Fruit fly (Drosophila melanogaster) whole organism, embryonic: ENCODE data around the gene CG42390.

Experiments
- Abd-B ChIP-seq: fragments of 200-800 bp; sonication (Bioruptor generic); optimal IDR thresholded peaks from 2 replicates; lab custom pipeline; 2018; ENCODE audit warnings: missing biosample characterization, mild to moderate bottlenecking, missing genetic modification characterization, moderate library complexity
- CG2889 ChIP-seq: fragments of 200-800 bp; sonication (Bioruptor generic); IDR thresholded peaks from 3 replicates; pipeline ENCODE4 v1.3.6; 2022; ENCODE audit warnings: missing biosample characterization, missing genetic modification characterization
- CG32532 ChIP-seq: fragments of 200-800 bp; sonication (Bioruptor generic); IDR thresholded peaks from 2 replicates; pipeline ENCODE4 v1.3.6; 2022; ENCODE audit warnings: missing biosample characterization, missing genetic modification characterization
- CG32767 ChIP-seq: fragments of 200-800 bp; sonication (Bioruptor generic); IDR thresholded peaks from 2 replicates; pipeline ENCODE4 v1.3.6; 2022; ENCODE audit warnings: missing biosample characterization, missing genetic modification characterization
- CG3726 ChIP-seq: fragments of 200-800 bp; sonication (Bioruptor generic); IDR thresholded peaks from 3 replicates; pipeline ENCODE4, ENCODE4 v1.3.6; 2022; ENCODE audit warnings: missing biosample characterization, missing genetic modification characterization
- CG7372 ChIP-seq: fragments of 200-800 bp; sonication (Bioruptor generic); IDR thresholded peaks from 2 replicates; pipeline ENCODE4 v1.3.6; 2022; ENCODE audit warnings: missing biosample characterization, missing genetic modification characterization
- dmrt11E ChIP-seq: fragments of 200-800 bp; sonication (Bioruptor generic); optimal IDR thresholded peaks from 3 replicates; lab custom pipeline; 2018; ENCODE audit warnings: missing biosample characterization, mild to moderate bottlenecking, missing genetic modification characterization, moderate library complexity
- lola ChIP-seq, 3 experiments: fragments of >200 bp in 2 of 3; fragments of 200-800 bp in 1 of 3; sonication (Bioruptor generic) in 1 of 3; optimal IDR thresholded peaks; 2 replicates each; lab custom pipeline; 2017 to 2019; ENCODE audit warnings: missing biosample characterization in 3 of 3, missing genetic modification characterization in 3 of 3, mild to moderate bottlenecking in 1 of 3, moderate library complexity in 1 of 3
- psq ChIP-seq: fragments of 200-800 bp; sonication (Bioruptor generic); optimal IDR thresholded peaks from 2 replicates; lab custom pipeline; 2017; ENCODE audit warnings: missing biosample characterization, missing genetic modification characterization
- trh ChIP-seq: fragments of 200-800 bp; sonication (Bioruptor generic); optimal IDR thresholded peaks from 2 replicates; lab custom pipeline; 2016; ENCODE audit warnings: missing biosample characterization, missing genetic modification characterization
- ttk ChIP-seq: fragments of 200-800 bp; sonication (Bioruptor generic); IDR thresholded peaks from 2 replicates; pipeline ENCODE4 v2.1.2; 2022; ENCODE audit warnings: missing biosample characterization, missing genetic modification characterization

dm6 chr3R:22139113-22139512 lies 19.3 kb downstream of the CG42390 start:
- TF ChIP-seq CG3726 (GFP tag; lab: Robert Waterston, UW) (peak; percentile 67; the same call in 2 of the 3 replicates), psq (GFP tag; lab: Kevin White, UChicago) (peak; percentile 4), trh (GFP tag; lab: Kevin White, UChicago) (no peak), dmrt11E (peak; percentile 85), ttk (GFP tag; lab: Robert Waterston, UW) (peak; percentile 79), Abd-B (peak; percentile 43), CG2889 (GFP tag; lab: Robert Waterston, UW) (peak; percentile 61; the same call in 1 of the 3 replicates), CG32767 (peak; percentile 79), CG32532 (GFP tag; lab: Robert Waterston, UW) (peak; percentile 68), lola (GFP tag; optimal IDR thresholded peaks at IDR 0.05; lab: Kevin White, UChicago) (peak in 1 of 3 experiments; percentile 69), CG7372 (no peak)
